Fruit fly (Drosophila melanogaster): ENCODE results near the gene CG42762.

CG42762 gene

dm6 chr2L:8097964-8098945 lies 45.6 kb downstream of the CG42762 start:
- TF ChIP-seq ttk (optimal IDR thresholded peaks at IDR 0.05) (no peak), h (optimal IDR thresholded peaks at IDR 0.05) (no peak), Sin3A (optimal IDR thresholded peaks at IDR 0.05) (no peak)

- TF ChIP-seq psq (optimal IDR thresholded peaks at IDR 0.05): no peak
Measured at dm6 chr2L:8097461-8097860, 46.4 kb downstream of the CG42762 start.

- no peak for TF ChIP-seq Myc (optimal IDR thresholded peaks at IDR 0.05)
Measured at dm6 chr2L:8095176-8095575, 48.7 kb downstream of the CG42762 start.

dm6 chr2L:8094058-8094825 lies 49.6 kb downstream of the CG42762 start:
- TF ChIP-seq ttk (optimal IDR thresholded peaks at IDR 0.05): no peak
- TF ChIP-seq psq (optimal IDR thresholded peaks at IDR 0.05): no peak
- TF ChIP-seq insv (optimal IDR thresholded peaks at IDR 0.05): no peak
- TF ChIP-seq h (optimal IDR thresholded peaks at IDR 0.05): no peak
- TF ChIP-seq Sin3A (optimal IDR thresholded peaks at IDR 0.05): no peak
- no peak for TF ChIP-seq Myc (optimal IDR thresholded peaks at IDR 0.05)
